Worm (Caenorhabditis elegans): Measurements from ENCODE around the gene pmp-3.

- no peak for TF ChIP-seq ama-1 (optimal IDR thresholded peaks at IDR 0.05)
- TF ChIP-seq aly-1 (tag; optimal IDR thresholded peaks at IDR 0.05): no peak
- no peak for TF ChIP-seq tra-4 (tag; optimal IDR thresholded peaks at IDR 0.05)
- TF ChIP-seq B0310.2 (tag; optimal IDR thresholded peaks at IDR 0.05): no peak
- no peak for TF ChIP-seq tbx-37 (GFP tag; conservative IDR thresholded peaks at IDR 0.05)
- no peak for TF ChIP-seq flt-1 (GFP tag; IDR thresholded peaks at IDR 0.05)
Observed at ce11 chrV:14665728-14666127, 19.2 kb downstream of the pmp-3 start, which contains the start of gene C47E8.1.
